Fruit fly (Drosophila melanogaster) S2 (cell line): ENCODE results near the gene Faa.

Experiments used
- CG8478 ChIP-seq: fragments of >200 bp; optimal IDR thresholded peaks from 2 replicates; lab custom pipeline; 2018
- CTCF ChIP-seq, 2 experiments: fragments of >200 bp; optimal IDR thresholded peaks; 2 replicates each; lab custom pipeline; 2018

DNA sequence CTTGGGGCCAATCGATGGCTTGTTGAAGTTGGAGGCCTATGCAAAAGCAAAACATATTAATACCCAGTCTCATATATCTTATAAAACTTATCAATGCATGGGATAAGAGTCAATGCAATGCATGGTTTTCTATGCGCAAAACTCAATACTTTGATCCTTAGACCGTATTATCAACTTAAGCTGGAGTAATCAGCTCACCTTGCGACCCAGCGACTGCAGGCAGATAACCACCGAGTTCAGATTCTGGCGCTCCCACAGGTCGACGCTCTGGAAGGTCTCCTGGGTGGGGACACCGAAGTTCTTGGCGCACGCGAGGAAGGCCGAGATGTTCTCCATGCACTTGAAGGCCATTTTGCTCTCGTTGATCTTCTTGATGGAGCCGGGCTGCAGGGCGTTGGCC, 41.4 kb upstream of the Faa start:
- TF ChIP-seq CG8478 (lab: Kevin White, UChicago) (no peak), CTCF (optimal IDR thresholded peaks at IDR 0.05; lab: Kevin White, UChicago) (no peak)
